Fruit fly (Drosophila melanogaster) whole organism, wandering third instar larva: ENCODE results near the gene ND-30.

Experiments
- Hnf4 ChIP-seq: fragments of 200-800 bp; sonication (Bioruptor generic); optimal IDR thresholded peaks from 2 replicates; lab custom pipeline; 2016; ENCODE audit warnings: missing biosample characterization, mild to moderate bottlenecking, missing genetic modification characterization
- br ChIP-seq: fragments of 200-800 bp; sonication (Bioruptor generic); optimal IDR thresholded peaks from 2 replicates; lab custom pipeline; 2016; ENCODE audit warnings: missing biosample characterization, missing genetic modification characterization
- rgr ChIP-seq: fragments of 200-800 bp; sonication (Bioruptor generic); optimal IDR thresholded peaks from 3 replicates; lab custom pipeline; 2016; ENCODE audit warnings: missing biosample characterization, mild to moderate bottlenecking, missing genetic modification characterization

DNA sequence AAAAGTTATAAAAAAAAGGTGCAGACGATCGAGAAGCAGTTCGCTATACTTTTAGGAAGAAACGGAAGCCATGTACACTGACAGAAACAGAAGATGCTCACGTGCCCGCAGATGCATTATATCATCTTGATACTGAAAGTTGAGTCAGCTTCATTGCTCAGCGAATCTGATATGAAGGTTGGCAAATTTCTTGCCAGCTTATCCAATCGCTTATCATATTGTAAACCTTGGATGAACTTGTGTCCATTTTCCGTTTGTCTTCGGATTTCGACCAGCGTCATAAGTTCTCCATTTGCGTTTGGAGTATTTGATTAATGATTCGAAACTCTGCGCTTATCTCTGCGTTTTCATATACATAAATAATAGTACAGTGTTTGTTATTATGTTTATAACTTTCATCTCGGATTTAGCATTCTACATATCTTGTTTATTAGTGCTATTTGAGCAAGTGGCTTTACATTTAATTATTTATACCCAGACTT is 33.7 kb downstream of the ND-30 start:
- TF ChIP-seq rgr (no peak), Hnf4 (GFP tag; lab: Kevin White, UChicago) (no peak), br (GFP tag; lab: Kevin White, UChicago) (no peak)
